Worm (Caenorhabditis elegans): ENCODE measurements around the gene ZC477.3.

ZC477.3 gene

ce11 chrIV:7147722-7148121, 44.4 kb downstream of the ZC477.3 start:
- TF ChIP-seq peb-1 (tag; optimal IDR thresholded peaks at IDR 0.05) (no peak), skn-1 (tag; optimal IDR thresholded peaks at IDR 0.05) (no peak), nhr-129 (tag; optimal IDR thresholded peaks at IDR 0.05) (peak; percentile 61), nhr-25 (tag; optimal IDR thresholded peaks at IDR 0.05) (no peak), lin-11 (tag; optimal IDR thresholded peaks at IDR 0.05) (no peak), nhr-11 (tag; optimal IDR thresholded peaks at IDR 0.05) (no peak), sem-4 (tag; optimal IDR thresholded peaks at IDR 0.05) (no peak), nhr-6 (tag; optimal IDR thresholded peaks at IDR 0.05) (no peak), nhr-237 (tag; optimal IDR thresholded peaks at IDR 0.05) (no peak), dmd-4 (tag; optimal IDR thresholded peaks at IDR 0.05) (no peak), R02D3.7 (tag; optimal IDR thresholded peaks at IDR 0.05) (no peak), lsy-2 (tag; optimal IDR thresholded peaks at IDR 0.05) (peak in 1 of 2 experiments; percentile 55), C34F6.9 (tag; optimal IDR thresholded peaks at IDR 0.05) (peak; percentile 56), crh-2 (tag; optimal IDR thresholded peaks at IDR 0.05) (peak; percentile 30), sma-9 (GFP tag; optimal IDR thresholded peaks at IDR 0.05) (no peak), sma-9 (tag; optimal IDR thresholded peaks at IDR 0.05) (no peak), ama-1 (optimal IDR thresholded peaks at IDR 0.05) (no peak), unc-55 (GFP tag; optimal IDR thresholded peaks at IDR 0.05) (peak; percentile 51), lin-39 (tag; optimal IDR thresholded peaks at IDR 0.05) (no peak), blmp-1 (tag; optimal IDR thresholded peaks at IDR 0.05; ENCODE audit: insufficient read depth) (no peak), elt-3 (tag; optimal IDR thresholded peaks at IDR 0.05) (no peak), F13H6.1 (tag; optimal IDR thresholded peaks at IDR 0.05) (no peak), fos-1 (tag; optimal IDR thresholded peaks at IDR 0.05) (peak; percentile 25)

- TF ChIP-seq nhr-10 (tag; optimal IDR thresholded peaks at IDR 0.05): no peak
- peak; percentile 54 for TF ChIP-seq crh-2 (tag; optimal IDR thresholded peaks at IDR 0.05)
- TF ChIP-seq nhr-237 (tag; optimal IDR thresholded peaks at IDR 0.05): no peak
- TF ChIP-seq gmeb-1 (tag; optimal IDR thresholded peaks at IDR 0.05): peak; percentile 28
- TF ChIP-seq lsy-2 (tag; optimal IDR thresholded peaks at IDR 0.05): peak; percentile 85 to 97
- TF ChIP-seq nhr-129 (tag; optimal IDR thresholded peaks at IDR 0.05): peak; percentile 21
- peak; percentile 69 for TF ChIP-seq unc-55 (GFP tag; optimal IDR thresholded peaks at IDR 0.05)
- TF ChIP-seq snpc-4 (tag; optimal IDR thresholded peaks at IDR 0.05): no peak
- peak; percentile 68 for TF ChIP-seq C34F6.9 (tag; optimal IDR thresholded peaks at IDR 0.05)
- no peak for TF ChIP-seq skn-1 (tag; optimal IDR thresholded peaks at IDR 0.05)
- TF ChIP-seq blmp-1 (tag; optimal IDR thresholded peaks at IDR 0.05; ENCODE audit: insufficient read depth): no peak
These were observed 45.8 kb downstream of the ZC477.3 start, which contains the start of gene C34D4.4 for ce11 chrIV:7149020-7149601. Gene C34D4.4 (plus strand): TSS chrIV:7149361.

ce11 chrIV:7152409-7152808, 49.1 kb downstream of the ZC477.3 start, which contains the start of gene col-113:
Gene col-113 (minus strand): TSS chrIV:7152509.
- TF ChIP-seq ama-1 (optimal IDR thresholded peaks at IDR 0.05) (no peak), unc-55 (GFP tag; optimal IDR thresholded peaks at IDR 0.05) (no peak), lin-13 (GFP tag; optimal IDR thresholded peaks at IDR 0.05) (no peak), alr-1 (tag; optimal IDR thresholded peaks at IDR 0.05) (no peak), mab-5 (tag; optimal IDR thresholded peaks at IDR 0.05) (no peak), fos-1 (tag; optimal IDR thresholded peaks at IDR 0.05) (no peak), lsy-2 (tag; optimal IDR thresholded peaks at IDR 0.05) (no peak)

DNA sequence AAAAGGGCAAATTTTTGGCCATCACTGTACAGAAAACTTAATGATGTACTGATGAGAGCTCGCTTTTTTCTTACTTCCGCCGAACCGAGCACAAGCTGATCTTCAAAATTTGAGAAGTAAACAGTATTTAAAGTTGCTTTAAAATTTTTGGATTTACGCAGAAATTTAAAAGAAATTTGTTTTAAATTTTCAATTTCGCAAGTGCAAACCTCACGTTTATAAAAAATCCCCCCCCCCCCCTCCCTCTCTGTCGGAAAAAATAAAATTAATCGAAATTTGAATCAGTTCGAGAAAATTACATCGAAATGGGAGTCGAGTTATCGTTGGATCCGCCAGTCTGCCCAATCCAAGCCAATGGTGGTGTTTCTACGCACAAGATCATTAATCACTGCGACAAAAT, 50.1 kb downstream of the ZC477.3 start, which contains the start of gene C34D4.3:
Gene C34D4.3 (plus strand): TSS at position 301 of the 400 bp plus-strand sequence.
- TF ChIP-seq nhr-10 (tag; optimal IDR thresholded peaks at IDR 0.05) (no peak), dmd-4 (tag; optimal IDR thresholded peaks at IDR 0.05) (no peak), lin-39 (tag; optimal IDR thresholded peaks at IDR 0.05) (no peak), nhr-6 (tag; optimal IDR thresholded peaks at IDR 0.05) (no peak), R02D3.7 (tag; optimal IDR thresholded peaks at IDR 0.05) (no peak), egl-27 (tag; optimal IDR thresholded peaks at IDR 0.05) (no peak), elt-1 (tag; optimal IDR thresholded peaks at IDR 0.05) (no peak), nhr-23 (tag; optimal IDR thresholded peaks at IDR 0.05) (no peak), crh-2 (tag; optimal IDR thresholded peaks at IDR 0.05) (no peak), nhr-237 (tag; optimal IDR thresholded peaks at IDR 0.05) (no peak), ZK546.5 (tag; optimal IDR thresholded peaks at IDR 0.05) (no peak)

- TF ChIP-seq sma-9 (GFP tag; optimal IDR thresholded peaks at IDR 0.05) (no peak), sma-9 (tag; optimal IDR thresholded peaks at IDR 0.05) (no peak), C34F6.9 (tag; optimal IDR thresholded peaks at IDR 0.05) (no peak), ceh-16 (tag; optimal IDR thresholded peaks at IDR 0.05) (no peak), nhr-129 (tag; optimal IDR thresholded peaks at IDR 0.05) (no peak), mbf-1 (tag; optimal IDR thresholded peaks at IDR 0.05) (no peak), lin-39 (tag; optimal IDR thresholded peaks at IDR 0.05) (no peak), mab-5 (tag; optimal IDR thresholded peaks at IDR 0.05) (no peak), blmp-1 (tag; optimal IDR thresholded peaks at IDR 0.05; ENCODE audit: insufficient read depth) (no peak), crh-2 (tag; optimal IDR thresholded peaks at IDR 0.05) (no peak), lsy-2 (tag; optimal IDR thresholded peaks at IDR 0.05) (no peak), nhr-11 (tag; optimal IDR thresholded peaks at IDR 0.05) (no peak), nhr-23 (tag; optimal IDR thresholded peaks at IDR 0.05) (no peak), ceh-82 (tag; optimal IDR thresholded peaks at IDR 0.05) (no peak), unc-39 (tag; optimal IDR thresholded peaks at IDR 0.05) (no peak), alr-1 (tag; optimal IDR thresholded peaks at IDR 0.05) (no peak)
These were observed 51.1 kb downstream of the ZC477.3 start, which contains the start of gene C34D4.2 for ce11 chrIV:7154356-7154755. Gene C34D4.2 (plus strand): TSS chrIV:7154656.

Data from whole organism, L2 larva.